Fruit fly (Drosophila melanogaster) whole organism, wandering third instar larva: ENCODE data around the gene solo.

Experiments used
- Abd-B ChIP-seq: fragments of >200 bp; optimal IDR thresholded peaks from 2 replicates; lab custom pipeline; 2017; ENCODE audit warnings: missing biosample characterization, missing genetic modification characterization
- HLH106 ChIP-seq: fragments of 200-800 bp; optimal IDR thresholded peaks from 3 replicates; lab custom pipeline; 2019; ENCODE audit warnings: missing biosample characterization, mild to moderate bottlenecking, missing genetic modification characterization, moderate library complexity
- br ChIP-seq: fragments of 200-800 bp; sonication (Bioruptor generic); optimal IDR thresholded peaks from 2 replicates; lab custom pipeline; 2016; ENCODE audit warnings: missing biosample characterization, missing genetic modification characterization
- lola ChIP-seq: fragments of >200 bp; optimal IDR thresholded peaks from 2 replicates; lab custom pipeline; 2017; ENCODE audit warnings: missing biosample characterization, missing genetic modification characterization

DNA sequence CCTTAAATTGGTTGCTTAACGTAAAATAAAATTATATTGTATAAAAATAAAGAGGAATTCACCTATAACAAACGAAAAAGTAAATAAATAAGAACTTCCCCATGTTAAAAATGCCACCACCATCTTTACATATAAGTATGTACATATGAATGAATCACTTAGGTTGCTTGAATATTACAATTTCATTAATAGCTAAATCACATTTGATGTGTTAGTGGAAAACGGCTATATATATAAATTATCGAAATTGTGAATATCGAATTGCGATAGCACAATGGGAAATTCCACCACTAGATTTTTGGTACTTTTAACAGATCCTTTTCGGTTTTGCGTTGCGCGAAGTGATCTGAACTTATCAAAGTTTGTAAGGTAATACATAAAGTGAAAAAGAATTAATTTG lies at the start of gene solo, which contains the start of gene vas:
- no peak for TF ChIP-seq Abd-B
- no peak for TF ChIP-seq lola (GFP tag; lab: Kevin White, UChicago)
- no peak for TF ChIP-seq br (GFP tag; lab: Kevin White, UChicago)
- TF ChIP-seq HLH106 (tag; lab: Kevin White, UChicago), result peak; percentile 45
